Worm (Caenorhabditis elegans): ENCODE measurements around the gene rpia-1.

ce11 chrIII:7153747-7154238 is 30.9 kb downstream of the rpia-1 start, which contains the start of gene ogt-1:
- peak; percentile 26 for TF ChIP-seq him-1 (tag; optimal IDR thresholded peaks at IDR 0.05)
- peak; percentile 74 for TF ChIP-seq W03F9.2 (tag; optimal IDR thresholded peaks at IDR 0.05)
